Worm (Caenorhabditis elegans) whole organism, midembryonic: ENCODE data around the gene peli-1.

Source experiments
- T22C8.4 ChIP-seq: fragments of 200-800 bp; sonication (Bioruptor generic); IDR thresholded peaks from 2 replicates; pipeline ENCODE4 v1.3.6; 2022; ENCODE audit warnings: missing genetic modification characterization, missing compliant biosample characterization
- cog-1 ChIP-seq: sonication (generic microtip); optimal IDR thresholded peaks from 2 replicates; lab custom pipeline; 2016; ENCODE audit warnings: missing genetic modification characterization, missing compliant biosample characterization
- flt-1 ChIP-seq: fragments of 200-800 bp; sonication (Bioruptor generic); IDR thresholded peaks from 2 replicates; pipeline ENCODE4 v1.3.6; 2022; ENCODE audit warnings: missing genetic modification characterization, missing compliant biosample characterization
- klf-2 ChIP-seq: fragments of 200-800 bp; sonication (Bioruptor generic); conservative IDR thresholded peaks from 2 replicates; pipeline ENCODE4 v1.3.6; 2022; ENCODE audit warnings: missing genetic modification reagents, missing genetic modification characterization, missing compliant biosample characterization
- med-1 ChIP-seq: sonication (generic microtip); optimal IDR thresholded peaks from 2 replicates; lab custom pipeline; 2017; ENCODE audit warnings: missing genetic modification characterization, mild to moderate bottlenecking, missing compliant biosample characterization, antibody characterized with exemption, missing genetic modification reagents; ENCODE audit not compliant: insufficient read depth
- ref-1 ChIP-seq: fragments of 200-800 bp; sonication (Bioruptor generic); conservative IDR thresholded peaks from 2 replicates; pipeline ENCODE4 v1.3.6; 2022; ENCODE audit warnings: missing genetic modification reagents, missing genetic modification characterization, missing compliant biosample characterization
- tab-1 ChIP-seq: fragments of 200-800 bp; sonication (Bioruptor generic); IDR thresholded peaks from 2 replicates; pipeline ENCODE4 v1.3.6; 2022; ENCODE audit warnings: missing genetic modification characterization, missing compliant biosample characterization
- ztf-23 ChIP-seq: fragments of 200-800 bp; sonication (Bioruptor generic); IDR thresholded peaks from 2 replicates; pipeline ENCODE4 v1.3.6; 2022; ENCODE audit warnings: missing genetic modification reagents, missing genetic modification characterization, missing compliant biosample characterization
- ztf-29 ChIP-seq: fragments of 200-800 bp; sonication (Bioruptor generic); IDR thresholded peaks from 2 replicates; pipeline ENCODE4 v1.3.6; 2022; ENCODE audit warnings: missing genetic modification reagents, missing genetic modification characterization, missing compliant biosample characterization

peli-1 gene

DNA sequence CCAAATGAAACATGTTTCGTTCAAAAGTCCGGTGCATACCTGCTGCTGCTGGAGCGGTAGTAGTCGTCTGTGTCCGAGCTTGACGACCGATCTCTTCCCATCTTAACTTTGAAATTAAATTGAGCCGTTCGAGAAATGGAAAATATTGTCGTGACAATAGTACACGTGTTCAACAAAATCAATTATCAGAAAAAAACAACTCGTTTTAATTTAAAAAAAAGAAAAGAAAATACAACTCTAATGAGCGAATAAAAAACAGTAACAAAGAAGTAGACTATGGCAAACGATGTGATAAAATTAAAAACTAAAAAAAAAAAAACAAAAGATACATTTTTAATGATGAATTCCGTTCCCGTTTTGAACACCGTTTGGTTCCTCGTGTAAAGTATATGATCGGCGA lies 23.1 kb upstream of the peli-1 start, which contains the start of gene prp-39:
prp-39 (minus strand) TSS at position 101 of the 400 bp plus-strand sequence.
- TF ChIP-seq flt-1 (GFP tag; lab: Robert Waterston, UW) (no peak), med-1 (no peak), klf-2 (GFP tag; lab: Robert Waterston, UW) (no peak), ref-1 (GFP tag; lab: Robert Waterston, UW) (no peak), tab-1 (GFP tag; lab: Robert Waterston, UW) (no peak), cog-1 (tag; lab: Kevin White, UChicago) (no peak), ztf-29 (GFP tag; lab: Robert Waterston, UW) (no peak), ztf-23 (GFP tag; lab: Robert Waterston, UW) (no peak), T22C8.4 (GFP tag; lab: Robert Waterston, UW) (no peak)

DNA sequence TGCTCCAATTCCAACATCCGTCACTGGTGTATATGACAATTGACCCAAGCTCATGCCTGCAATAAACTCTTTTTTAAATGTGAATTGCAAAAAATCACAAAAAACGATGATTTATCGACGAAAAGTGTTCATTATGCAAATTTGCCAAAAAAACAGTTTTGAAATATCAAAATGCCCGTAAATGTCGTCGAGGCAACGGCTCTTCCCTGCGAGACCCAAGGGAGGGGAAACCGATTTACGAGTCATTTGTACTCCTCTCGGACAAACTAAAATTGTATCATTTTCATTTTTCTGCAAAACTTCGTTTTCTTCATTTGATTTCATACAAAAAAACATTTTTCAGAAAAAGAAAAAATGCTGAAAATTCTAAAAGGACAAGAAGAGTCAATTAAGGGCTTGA lies 21.1 kb upstream of the peli-1 start, which contains the start of the genes hmgs-1 and F25B4.4:
hmgs-1 (minus strand) TSS at position 56 of the 400 bp plus-strand sequence.
F25B4.4 (plus strand) TSS at position 340 of the 400 bp plus-strand sequence.
- TF ChIP-seq flt-1 (GFP tag; lab: Robert Waterston, UW) (0 out of 2 replicates have a peak, but pooled peaks have one; percentile 27), ref-1 (GFP tag; lab: Robert Waterston, UW) (no peak), med-1 (no peak), cog-1 (tag; lab: Kevin White, UChicago) (peak; percentile 39), ztf-23 (GFP tag; lab: Robert Waterston, UW) (no peak)

DNA sequence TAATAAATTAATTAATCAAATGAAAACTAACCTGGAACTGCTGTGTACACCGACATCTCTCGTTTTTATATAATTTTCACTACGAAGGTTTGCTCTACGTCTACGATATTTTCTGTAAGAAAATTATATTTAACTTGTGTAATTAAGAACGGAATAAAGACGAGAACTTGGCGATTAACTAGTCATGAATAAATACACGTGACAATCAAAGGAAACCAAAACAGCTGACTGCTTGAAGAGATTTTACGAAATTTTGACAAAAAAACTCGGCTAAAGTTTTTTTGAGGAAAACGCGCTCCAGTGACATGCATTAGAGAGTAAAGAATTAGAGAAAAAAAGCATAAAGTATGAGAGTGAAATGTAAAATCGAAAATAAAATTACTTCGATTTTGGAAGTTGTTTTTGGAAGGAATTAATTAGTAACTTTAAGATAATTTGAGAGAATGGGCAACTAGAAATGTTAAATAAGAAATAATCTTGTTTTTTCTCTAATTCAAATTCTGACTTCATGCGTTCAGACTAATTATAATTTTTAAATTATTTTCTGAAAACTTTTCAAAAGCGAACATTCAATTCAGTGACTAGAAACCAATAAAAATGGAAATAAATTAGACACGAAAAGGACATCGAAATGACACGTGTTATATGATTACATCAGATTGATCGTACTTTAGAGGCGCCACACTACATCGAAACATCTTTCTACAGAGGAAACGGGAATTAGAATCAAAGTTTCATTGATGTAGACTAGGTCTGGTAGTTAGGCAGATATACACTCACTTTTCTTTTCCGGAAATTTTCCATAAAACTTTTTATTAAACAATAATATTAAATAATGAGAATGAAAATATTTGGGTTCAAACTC lies 18.3 kb upstream of the peli-1 start, which contains the start of gene F25B4.7:
F25B4.7 (minus strand) TSS at position 112 of the 865 bp plus-strand sequence.
- TF ChIP-seq med-1 (no peak), flt-1 (GFP tag; lab: Robert Waterston, UW) (no peak), T22C8.4 (GFP tag; lab: Robert Waterston, UW) (no peak), cog-1 (tag; lab: Kevin White, UChicago) (no peak), ztf-23 (GFP tag; lab: Robert Waterston, UW) (no peak), klf-2 (GFP tag; lab: Robert Waterston, UW) (no peak), tab-1 (GFP tag; lab: Robert Waterston, UW) (no peak), ref-1 (GFP tag; lab: Robert Waterston, UW) (no peak), ztf-29 (GFP tag; lab: Robert Waterston, UW) (no peak)

DNA sequence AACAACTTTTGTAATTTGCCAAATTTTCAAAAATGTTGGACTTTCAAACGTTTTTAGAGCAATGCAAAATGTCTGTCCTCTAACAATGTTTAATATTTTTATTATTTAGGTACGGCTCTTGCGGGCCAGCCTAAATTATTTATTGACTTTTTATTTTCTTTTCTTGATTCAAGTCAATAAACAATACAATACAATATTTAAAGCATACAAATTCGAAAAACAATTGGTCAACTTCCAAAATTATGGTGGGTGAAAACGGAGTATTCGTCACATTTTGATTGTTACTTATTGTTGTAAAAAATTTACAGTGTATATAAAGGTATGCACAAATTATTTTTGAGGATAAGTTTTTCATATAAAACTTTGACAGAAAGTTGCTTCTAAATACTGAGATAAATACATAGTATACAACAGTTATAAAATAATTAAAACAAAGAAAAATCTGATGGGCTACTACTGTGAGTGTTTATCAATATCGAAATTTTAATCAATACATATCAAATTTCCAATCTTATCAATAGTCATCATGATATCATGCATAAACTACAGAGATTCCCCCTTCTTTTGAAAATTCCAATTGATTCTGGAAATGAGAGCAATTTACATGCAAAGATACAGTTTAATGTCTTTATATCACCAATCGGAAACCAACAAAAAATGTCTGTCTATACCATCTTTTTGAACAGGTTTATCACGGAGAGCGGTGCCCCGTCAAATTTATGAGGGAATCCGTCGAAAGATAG lies 13.8 kb upstream of the peli-1 start, which contains the start of gene F25B4.8:
F25B4.8 (minus strand) TSS at position 51 of the 743 bp plus-strand sequence.
- TF ChIP-seq med-1 (no peak), T22C8.4 (GFP tag; lab: Robert Waterston, UW) (no peak)

DNA sequence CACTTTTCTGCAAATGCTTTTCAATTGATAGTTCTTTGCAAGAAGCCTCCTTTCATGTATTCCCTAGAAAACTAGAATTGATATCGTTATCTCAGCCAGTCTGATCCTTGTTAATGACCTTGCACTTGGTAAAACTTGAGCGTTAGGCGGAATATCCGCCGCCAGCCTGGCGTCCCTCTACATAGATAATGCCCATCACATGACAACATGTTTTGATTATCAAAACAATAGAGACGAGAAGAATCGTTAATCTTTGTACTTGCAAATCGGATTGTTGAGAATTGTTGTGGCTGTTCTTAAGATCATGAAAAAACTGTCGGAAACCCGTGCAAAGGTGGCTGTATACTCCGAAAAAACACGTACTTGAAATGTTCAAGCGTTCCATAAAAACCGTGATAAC lies 12.0 kb upstream of the peli-1 start:
- TF ChIP-seq cog-1 (tag; lab: Kevin White, UChicago), result no peak
- TF ChIP-seq ztf-29 (GFP tag; lab: Robert Waterston, UW), result no peak
- no peak for TF ChIP-seq ref-1 (GFP tag; lab: Robert Waterston, UW)
- no peak for TF ChIP-seq med-1
- no peak for TF ChIP-seq klf-2 (GFP tag; lab: Robert Waterston, UW)
- no peak for TF ChIP-seq T22C8.4 (GFP tag; lab: Robert Waterston, UW)
- TF ChIP-seq ztf-23 (GFP tag; lab: Robert Waterston, UW), result no peak
- TF ChIP-seq tab-1 (GFP tag; lab: Robert Waterston, UW), result no peak
- no peak for TF ChIP-seq flt-1 (GFP tag; lab: Robert Waterston, UW)

DNA sequence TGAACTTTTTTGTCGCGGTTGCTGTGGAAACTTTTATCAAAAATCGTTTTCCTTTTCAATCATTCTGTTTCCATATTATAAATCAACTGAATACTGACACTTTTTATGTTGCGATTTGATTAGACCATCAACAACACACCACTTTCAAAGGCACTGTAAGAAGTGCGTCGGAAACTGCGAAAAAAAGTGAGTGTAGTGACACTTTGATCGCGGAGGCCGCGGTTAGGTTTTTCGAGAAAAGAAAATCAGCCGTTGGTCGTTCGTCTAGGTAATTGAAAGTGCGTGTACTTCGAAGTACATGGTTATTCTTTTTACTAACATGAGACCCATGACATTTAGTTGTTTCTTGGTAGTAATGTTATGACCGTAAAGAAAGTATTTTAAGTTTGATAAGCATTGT lies 10.0 kb upstream of the peli-1 start:
- TF ChIP-seq klf-2 (GFP tag; lab: Robert Waterston, UW), result no peak
- TF ChIP-seq ztf-23 (GFP tag; lab: Robert Waterston, UW), result no peak
- TF ChIP-seq cog-1 (tag; lab: Kevin White, UChicago), result no peak
- TF ChIP-seq T22C8.4 (GFP tag; lab: Robert Waterston, UW), result no peak
- no peak for TF ChIP-seq ref-1 (GFP tag; lab: Robert Waterston, UW)
- no peak for TF ChIP-seq tab-1 (GFP tag; lab: Robert Waterston, UW)
- no peak for TF ChIP-seq ztf-29 (GFP tag; lab: Robert Waterston, UW)
- TF ChIP-seq flt-1 (GFP tag; lab: Robert Waterston, UW), result no peak
- TF ChIP-seq med-1, result no peak

DNA sequence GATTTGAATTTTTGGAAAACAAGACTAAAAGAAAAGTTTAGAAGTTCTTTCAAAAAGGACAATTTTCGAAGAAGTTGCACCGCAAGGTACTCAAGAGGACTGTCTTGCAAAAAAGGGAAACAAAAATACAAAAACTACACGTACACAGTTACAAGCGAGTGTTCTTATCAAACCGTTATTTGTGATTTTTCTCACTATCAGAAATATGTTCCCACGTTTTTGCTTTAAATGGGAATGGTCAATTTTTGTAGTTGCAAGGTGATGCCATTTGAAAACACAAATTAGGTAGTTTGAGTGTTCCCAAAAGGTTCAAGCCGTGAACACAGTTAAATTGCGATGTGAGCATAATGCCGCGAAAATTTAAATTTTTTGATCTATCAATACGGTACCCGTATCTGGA lies 9.4 kb upstream of the peli-1 start:
- no peak for TF ChIP-seq med-1
- TF ChIP-seq tab-1 (GFP tag; lab: Robert Waterston, UW), result no peak
- TF ChIP-seq klf-2 (GFP tag; lab: Robert Waterston, UW), result no peak
- no peak for TF ChIP-seq flt-1 (GFP tag; lab: Robert Waterston, UW)
- no peak for TF ChIP-seq T22C8.4 (GFP tag; lab: Robert Waterston, UW)
- TF ChIP-seq ref-1 (GFP tag; lab: Robert Waterston, UW), result no peak
- no peak for TF ChIP-seq ztf-29 (GFP tag; lab: Robert Waterston, UW)
- no peak for TF ChIP-seq ztf-23 (GFP tag; lab: Robert Waterston, UW)
- TF ChIP-seq cog-1 (tag; lab: Kevin White, UChicago), result no peak

DNA sequence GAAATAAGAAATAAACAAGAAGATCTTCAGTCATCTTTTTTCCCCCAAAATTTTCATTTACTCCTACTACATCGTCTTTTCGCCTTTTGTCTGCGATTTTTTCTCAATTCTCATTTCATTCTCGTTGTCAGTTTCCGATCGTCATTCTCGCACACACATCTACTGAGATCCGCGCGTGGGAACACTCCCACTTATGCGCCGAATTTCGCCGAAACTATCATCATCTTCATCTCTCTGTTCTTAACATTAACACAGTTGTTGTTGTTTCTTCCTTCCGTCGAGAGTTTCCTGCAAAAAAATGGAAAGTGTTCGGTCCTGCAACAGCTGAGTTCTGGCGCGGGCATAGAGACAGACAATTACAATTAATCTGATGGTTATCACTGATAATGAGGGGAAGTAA lies 8.0 kb upstream of the peli-1 start:
- TF ChIP-seq flt-1 (GFP tag; lab: Robert Waterston, UW), result no peak
- TF ChIP-seq ztf-23 (GFP tag; lab: Robert Waterston, UW), result no peak
- TF ChIP-seq ref-1 (GFP tag; lab: Robert Waterston, UW), result no peak
- TF ChIP-seq tab-1 (GFP tag; lab: Robert Waterston, UW), result no peak
- no peak for TF ChIP-seq klf-2 (GFP tag; lab: Robert Waterston, UW)
- TF ChIP-seq T22C8.4 (GFP tag; lab: Robert Waterston, UW), result no peak
- TF ChIP-seq ztf-29 (GFP tag; lab: Robert Waterston, UW), result no peak
- no peak for TF ChIP-seq med-1
